Worm (Caenorhabditis elegans): Measurements from ENCODE around the gene nsy-1.
A peak's percentile ranks its signal among the peaks of the same experiment; 100 is the strongest.

The nsy-1 gene

ce11 chrII:5020513-5021081 lies 2.0 kb upstream of the nsy-1 start:
- TF ChIP-seq nhr-10 (tag; optimal IDR thresholded peaks at IDR 0.05) (no peak), mdl-1 (tag; optimal IDR thresholded peaks at IDR 0.05) (no peak), gmeb-1 (tag; optimal IDR thresholded peaks at IDR 0.05) (no peak), snpc-4 (tag; optimal IDR thresholded peaks at IDR 0.05) (no peak), ama-1 (optimal IDR thresholded peaks at IDR 0.05) (no peak), R02D3.7 (tag; optimal IDR thresholded peaks at IDR 0.05) (no peak), fos-1 (tag; optimal IDR thresholded peaks at IDR 0.05) (peak; percentile 47), ztf-1 (GFP tag; conservative IDR thresholded peaks at IDR 0.05) (no peak), unc-62 (GFP tag; optimal IDR thresholded peaks at IDR 0.05) (no peak), nhr-77 (tag; optimal IDR thresholded peaks at IDR 0.05) (no peak), nhr-6 (tag; optimal IDR thresholded peaks at IDR 0.05) (no peak), C34F6.9 (tag; optimal IDR thresholded peaks at IDR 0.05) (peak; percentile 33), nhr-237 (tag; optimal IDR thresholded peaks at IDR 0.05) (no peak), nhr-129 (tag; optimal IDR thresholded peaks at IDR 0.05) (peak; percentile 65)

DNA sequence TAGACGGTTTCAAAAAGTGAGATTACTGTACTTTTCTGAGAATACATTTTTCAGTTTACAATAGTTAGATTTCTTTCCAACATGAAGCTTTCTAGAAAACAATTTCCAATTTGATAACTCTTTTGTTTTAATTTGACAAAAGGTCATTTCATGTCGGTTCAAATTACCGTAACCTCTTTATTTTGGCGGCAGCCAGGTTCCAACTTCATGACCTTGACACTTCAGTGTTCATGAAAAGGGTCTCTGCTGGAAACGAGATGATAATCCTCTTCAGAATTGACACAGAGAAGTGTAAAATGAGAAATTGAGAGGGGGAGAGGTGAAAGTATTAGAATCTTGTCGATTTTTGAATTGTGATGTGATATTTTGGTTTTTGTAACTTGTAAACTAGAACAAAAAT lies 1.0 kb upstream of the nsy-1 start:
- TF ChIP-seq blmp-1 (tag; optimal IDR thresholded peaks at IDR 0.05; ENCODE audit: insufficient read depth) (peak; percentile 39), nhr-25 (tag; optimal IDR thresholded peaks at IDR 0.05) (peak; percentile 60), nhr-77 (tag; optimal IDR thresholded peaks at IDR 0.05) (no peak)

- TF ChIP-seq nhr-12 (tag; optimal IDR thresholded peaks at IDR 0.05) (no peak), blmp-1 (tag; optimal IDR thresholded peaks at IDR 0.05; ENCODE audit: insufficient read depth) (no peak), C34F6.9 (tag; optimal IDR thresholded peaks at IDR 0.05) (no peak), elt-1 (tag; optimal IDR thresholded peaks at IDR 0.05) (no peak), ama-1 (optimal IDR thresholded peaks at IDR 0.05) (no peak), ceh-82 (tag; optimal IDR thresholded peaks at IDR 0.05) (no peak), nhr-11 (tag; optimal IDR thresholded peaks at IDR 0.05) (no peak), mab-5 (tag; optimal IDR thresholded peaks at IDR 0.05) (no peak), lin-11 (tag; optimal IDR thresholded peaks at IDR 0.05) (no peak), sem-4 (tag; optimal IDR thresholded peaks at IDR 0.05) (no peak)
Observed at ce11 chrII:5027952-5028351, 5.4 kb downstream of the nsy-1 start.

DNA sequence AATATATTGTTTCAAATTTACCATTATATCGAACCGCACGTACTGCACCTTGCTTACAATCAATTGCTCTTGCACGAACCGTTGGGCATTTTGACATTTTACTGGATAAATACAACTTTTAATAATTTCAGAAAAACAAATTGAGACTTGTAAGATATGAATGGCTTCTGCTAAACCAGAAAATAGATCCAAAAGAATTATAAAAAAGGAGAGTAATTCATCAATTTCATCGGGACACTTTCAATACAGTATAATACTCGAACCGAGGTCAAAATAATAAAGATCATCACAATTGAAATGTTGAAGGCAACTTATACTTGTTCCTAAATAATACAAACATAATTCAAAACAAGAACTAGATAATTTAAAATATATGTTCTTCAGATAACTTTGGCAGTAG lies 9.1 kb downstream of the nsy-1 start, which contains the start of gene wdr-83:
Gene wdr-83 (minus strand): TSS at position 101 of the 400 bp plus-strand sequence.
- TF ChIP-seq ZK546.5 (tag; optimal IDR thresholded peaks at IDR 0.05) (no peak), C34F6.9 (tag; optimal IDR thresholded peaks at IDR 0.05) (no peak), ama-1 (optimal IDR thresholded peaks at IDR 0.05) (no peak), mbf-1 (tag; optimal IDR thresholded peaks at IDR 0.05) (no peak), ztf-4 (tag; optimal IDR thresholded peaks at IDR 0.05) (no peak), peb-1 (tag; optimal IDR thresholded peaks at IDR 0.05) (no peak), R02D3.7 (tag; optimal IDR thresholded peaks at IDR 0.05) (no peak), snpc-4 (tag; optimal IDR thresholded peaks at IDR 0.05) (no peak), crh-2 (tag; optimal IDR thresholded peaks at IDR 0.05) (no peak), nhr-77 (tag; optimal IDR thresholded peaks at IDR 0.05) (no peak), elt-3 (tag; optimal IDR thresholded peaks at IDR 0.05) (no peak), nhr-11 (tag; optimal IDR thresholded peaks at IDR 0.05) (no peak), unc-62 (GFP tag; optimal IDR thresholded peaks at IDR 0.05) (no peak), unc-55 (GFP tag; optimal IDR thresholded peaks at IDR 0.05) (no peak), ztf-1 (GFP tag; conservative IDR thresholded peaks at IDR 0.05) (no peak), fos-1 (tag; optimal IDR thresholded peaks at IDR 0.05) (no peak), egl-27 (tag; optimal IDR thresholded peaks at IDR 0.05) (no peak), nhr-21 (tag; optimal IDR thresholded peaks at IDR 0.05) (no peak), zag-1 (tag; optimal IDR thresholded peaks at IDR 0.05) (no peak)

DNA sequence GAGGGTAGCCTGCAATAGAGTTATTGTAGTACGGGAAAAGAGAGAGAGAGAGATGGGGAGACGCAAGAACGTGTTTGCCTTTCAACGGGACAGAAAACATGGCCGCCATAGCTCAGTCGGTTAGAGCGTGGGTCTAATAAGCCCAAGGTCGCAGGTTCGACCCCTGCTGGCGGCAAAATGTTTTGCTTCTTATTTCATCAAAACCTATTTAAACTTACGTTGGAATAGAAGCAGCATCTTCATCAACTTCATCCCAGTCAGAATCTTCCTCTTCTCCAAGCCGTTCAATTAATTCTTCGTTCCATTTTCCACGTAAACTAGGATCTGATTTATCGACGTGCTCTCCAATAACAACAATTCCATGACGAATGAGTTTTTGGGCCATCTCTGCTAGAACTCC lies 10.1 kb downstream of the nsy-1 start:
- TF ChIP-seq skn-1 (tag; optimal IDR thresholded peaks at IDR 0.05) (no peak), dmd-4 (tag; optimal IDR thresholded peaks at IDR 0.05) (no peak), R02D3.7 (tag; optimal IDR thresholded peaks at IDR 0.05) (no peak), unc-39 (tag; optimal IDR thresholded peaks at IDR 0.05) (no peak), unc-55 (GFP tag; optimal IDR thresholded peaks at IDR 0.05) (peak; percentile 55), nhr-25 (tag; optimal IDR thresholded peaks at IDR 0.05) (peak; percentile 1), unc-62 (GFP tag; optimal IDR thresholded peaks at IDR 0.05) (no peak), nhr-237 (tag; optimal IDR thresholded peaks at IDR 0.05) (no peak), lsy-2 (tag; optimal IDR thresholded peaks at IDR 0.05) (peak; percentile 32 to 59), F13H6.1 (tag; optimal IDR thresholded peaks at IDR 0.05) (peak; percentile 70), nhr-10 (tag; optimal IDR thresholded peaks at IDR 0.05) (no peak), lin-13 (GFP tag; optimal IDR thresholded peaks at IDR 0.05) (peak; percentile 13), ztf-4 (tag; optimal IDR thresholded peaks at IDR 0.05) (no peak), sma-9 (GFP tag; optimal IDR thresholded peaks at IDR 0.05) (peak; percentile 26), sma-9 (tag; optimal IDR thresholded peaks at IDR 0.05) (no peak), ztf-11 (tag; optimal IDR thresholded peaks at IDR 0.05) (no peak), mdl-1 (tag; optimal IDR thresholded peaks at IDR 0.05) (peak in 1 of 2 experiments; percentile 10), fos-1 (tag; optimal IDR thresholded peaks at IDR 0.05) (peak; percentile 59), sem-4 (tag; optimal IDR thresholded peaks at IDR 0.05) (no peak), aly-2 (tag; optimal IDR thresholded peaks at IDR 0.05) (no peak), ama-1 (optimal IDR thresholded peaks at IDR 0.05) (no peak), Y55F3AM.14 (GFP tag; optimal IDR thresholded peaks at IDR 0.05) (no peak), nhr-77 (tag; optimal IDR thresholded peaks at IDR 0.05) (no peak), sma-3 (GFP tag; optimal IDR thresholded peaks at IDR 0.05) (peak; percentile 50), nhr-6 (tag; optimal IDR thresholded peaks at IDR 0.05) (no peak)

All from whole organism, L2 larva.